Worm (Caenorhabditis elegans) whole organism, late embryonic: Measurements from ENCODE around the gene set-16.

Source experiments
- ama-1 ChIP-seq: fragments of 150-350 bp; optimal IDR thresholded peaks from 2 replicates; lab custom pipeline; 2014
- elt-2 ChIP-seq: sonication (generic microtip); optimal IDR thresholded peaks from 2 replicates; lab custom pipeline; 2016; ENCODE audit warnings: missing genetic modification reagents, missing genetic modification characterization, missing compliant biosample characterization
- hlh-13 ChIP-seq: fragments of 200-800 bp; sonication (Bioruptor generic); optimal IDR thresholded peaks from 2 replicates; lab custom pipeline; 2018; ENCODE audit warnings: mild to moderate bottlenecking, missing genetic modification characterization, missing compliant biosample characterization
- madf-2 ChIP-seq: sonication (generic microtip); optimal IDR thresholded peaks from 2 replicates; lab custom pipeline; 2017; ENCODE audit warnings: missing genetic modification characterization, missing compliant biosample characterization
- syd-9 ChIP-seq: sonication (generic microtip); optimal IDR thresholded peaks from 2 replicates; lab custom pipeline; 2016; ENCODE audit warnings: mild to moderate bottlenecking, missing genetic modification characterization, moderate library complexity, missing compliant biosample characterization

- TF ChIP-seq hlh-13 (no peak), ama-1 (lab: Kevin White, UChicago) (no peak), madf-2 (no peak), elt-2 (tag; lab: Kevin White, UChicago) (no peak), syd-9 (tag; lab: Kevin White, UChicago) (no peak)
These were observed 9.0 kb downstream of the set-16 start for ce11 chrIII:13652708-13653107.
